ENCODE assay signal across 2 worm cellular contexts in the genomic region with DNA sequence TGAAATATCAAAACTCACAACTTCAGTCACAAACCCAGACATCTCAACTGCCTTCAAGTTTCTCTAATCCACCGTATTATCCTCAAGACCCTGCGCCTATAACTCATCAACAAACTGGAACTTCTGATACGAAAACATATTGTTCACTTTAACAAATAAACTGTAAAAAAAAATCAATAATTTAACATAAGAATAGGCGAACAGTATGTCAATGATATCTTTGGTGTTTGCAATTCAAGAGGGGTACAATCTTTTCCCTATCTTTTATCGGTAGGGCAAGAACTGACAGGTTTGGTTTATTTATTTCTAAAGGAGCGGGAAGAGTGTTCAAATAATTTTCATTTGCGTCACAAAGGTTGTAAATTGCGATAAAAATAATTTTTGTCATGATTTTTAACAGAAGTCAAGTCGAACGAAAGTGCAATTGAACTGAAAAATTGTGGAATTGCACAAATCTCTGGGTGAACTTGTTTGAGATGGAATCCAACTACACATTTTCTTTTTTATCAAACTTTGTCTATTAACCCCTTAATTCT.
A peak's percentile ranks its signal among the peaks of the same experiment; 100 is the strongest.
TF ChIP-seq lines count a peak whose summit lies in the region.

No protein-coding gene starts in this region.

TF ChIP-seq in whole organism, L1 larva, 84 proteins besides CTCF, POLR2A, EP300 and RAD21 (continued from another document):
- TF ChIP-seq nhr-71 (tag; optimal IDR thresholded peaks at IDR 0.05; lab: Kevin White, UChicago) (peak; percentile 98), jun-1 (tag; optimal IDR thresholded peaks at IDR 0.05; lab: Kevin White, UChicago) (peak; percentile 99), unc-130 (tag; optimal IDR thresholded peaks at IDR 0.05; lab: Kevin White, UChicago) (no peak), aly-2 (tag; optimal IDR thresholded peaks at IDR 0.05; lab: Kevin White, UChicago) (peak; percentile 99), nhr-84 (tag; optimal IDR thresholded peaks at IDR 0.05; lab: Kevin White, UChicago) (peak; percentile 97), sup-37 (GFP tag; optimal IDR thresholded peaks at IDR 0.05; lab: Kevin White, UChicago) (peak; percentile 88), swsn-7 (tag; optimal IDR thresholded peaks at IDR 0.05; lab: Kevin White, UChicago) (peak; percentile 98), ceh-88 (GFP tag; IDR thresholded peaks at IDR 0.05; lab: Robert Waterston, UW) (peak; percentile 94), Y116A8C.19 (tag; optimal IDR thresholded peaks at IDR 0.05; lab: Kevin White, UChicago; ENCODE audit: borderline replicate concordance) (no peak), efl-1 (optimal IDR thresholded peaks at IDR 0.05; lab: Kevin White, UChicago) (peak; percentile 80 to 83), efl-1 (GFP tag; optimal IDR thresholded peaks at IDR 0.05 in 1 of 2; lab: Kevin White, UChicago) (peak; percentile 52 to 96), zag-1 (tag; optimal IDR thresholded peaks at IDR 0.05; lab: Kevin White, UChicago) (peak; percentile 84), dsc-1 (tag; optimal IDR thresholded peaks at IDR 0.05; lab: Kevin White, UChicago) (peak; percentile 100), pqm-1 (tag; optimal IDR thresholded peaks at IDR 0.05; lab: Kevin White, UChicago) (peak; percentile 89), unc-98 (GFP tag; IDR thresholded peaks at IDR 0.05; lab: Robert Waterston, UW) (peak; percentile 68), ceh-8 (GFP tag; optimal IDR thresholded peaks at IDR 0.05; lab: Kevin White, UChicago) (peak; percentile 96), F16B12.6 (tag; optimal IDR thresholded peaks at IDR 0.05; lab: Kevin White, UChicago) (no peak), grh-1 (GFP tag; IDR thresholded peaks at IDR 0.05; lab: Robert Waterston, UW) (peak; percentile 92), C34B4.2 (tag; optimal IDR thresholded peaks at IDR 0.05; lab: Kevin White, UChicago) (no peak), aha-1 (tag; optimal IDR thresholded peaks at IDR 0.05; lab: Kevin White, UChicago) (peak; percentile 92), C16A3.4 (tag; optimal IDR thresholded peaks at IDR 0.05; lab: Kevin White, UChicago) (peak; percentile 99), ets-5 (GFP tag; IDR thresholded peaks at IDR 0.05; lab: Robert Waterston, UW) (no peak), ztf-11 (tag; optimal IDR thresholded peaks at IDR 0.05; lab: Kevin White, UChicago) (peak; percentile 49 to 89), nhr-19 (GFP tag; conservative IDR thresholded peaks at IDR 0.05; lab: Robert Waterston, UW) (peak; percentile 97), fkh-8 (tag; optimal IDR thresholded peaks at IDR 0.05; lab: Kevin White, UChicago) (peak; percentile 94), nhr-85 (tag; lab: Kevin White, UChicago) (peak; percentile 98), vab-15 (tag; optimal IDR thresholded peaks at IDR 0.05; lab: Kevin White, UChicago) (peak; percentile 4), zip-4 (GFP tag; optimal IDR thresholded peaks at IDR 0.05; lab: Kevin White, UChicago) (peak; percentile 94)

TF ChIP-seq in whole organism, young adult, 124 proteins besides CTCF, POLR2A, EP300 and RAD21 (continued from another document):
- TF ChIP-seq rpc-1 (optimal IDR thresholded peaks at IDR 0.05; lab: Kevin White, UChicago) (peak; percentile 15), rpc-1 (tag; optimal IDR thresholded peaks at IDR 0.05; lab: Kevin White, UChicago) (no peak), nhr-80 (tag; optimal IDR thresholded peaks at IDR 0.05; lab: Kevin White, UChicago) (peak; percentile 96), dpl-1 (GFP tag; optimal IDR thresholded peaks at IDR 0.05; lab: Kevin White, UChicago) (no peak), tbx-9 (tag; optimal IDR thresholded peaks at IDR 0.05; lab: Kevin White, UChicago; ENCODE audit: borderline replicate concordance) (no peak), nhr-120 (GFP tag; IDR thresholded peaks at IDR 0.05; lab: Robert Waterston, UW) (no peak), Y56A3A.18 (GFP tag; IDR thresholded peaks at IDR 0.05; lab: Robert Waterston, UW) (peak; percentile 98), lsy-27 (tag; optimal IDR thresholded peaks at IDR 0.05; lab: Kevin White, UChicago; ENCODE audit: borderline replicate concordance, insufficient read depth) (no peak), ztf-28 (GFP tag; IDR thresholded peaks at IDR 0.05; lab: Robert Waterston, UW) (no peak), attf-6 (GFP tag; IDR thresholded peaks at IDR 0.05; lab: Robert Waterston, UW) (no peak), ccch-3 (GFP tag; optimal IDR thresholded peaks at IDR 0.05; lab: Kevin White, UChicago) (peak; percentile 86), rec-8 (tag; optimal IDR thresholded peaks at IDR 0.05; lab: Kevin White, UChicago) (peak in 1 of 2 experiments; percentile 47), pbrm-1 (GFP tag; IDR thresholded peaks at IDR 0.05; lab: Robert Waterston, UW) (peak; percentile 90), nfyb-1 (GFP tag; IDR thresholded peaks at IDR 0.05; lab: Robert Waterston, UW) (peak; percentile 95), F33H1.4 (GFP tag; IDR thresholded peaks at IDR 0.05; lab: Robert Waterston, UW) (no peak), ZK185.1 (tag; optimal IDR thresholded peaks at IDR 0.05; lab: Kevin White, UChicago; ENCODE audit: poor library complexity, severe bottlenecking) (peak; percentile 99), madf-8 (GFP tag; conservative IDR thresholded peaks at IDR 0.05; lab: Robert Waterston, UW) (no peak), tlf-1 (GFP tag; optimal IDR thresholded peaks at IDR 0.05; lab: Kevin White, UChicago) (peak; percentile 97), cebp-2 (GFP tag; IDR thresholded peaks at IDR 0.05; lab: Robert Waterston, UW) (peak; percentile 93; the same call in 1 of the 2 replicates), fkh-3 (tag; optimal IDR thresholded peaks at IDR 0.05; lab: Kevin White, UChicago) (no peak), Y79H2A.3 (GFP tag; conservative IDR thresholded peaks at IDR 0.05; lab: Robert Waterston, UW) (no peak), Y67H2A.10 (GFP tag; conservative IDR thresholded peaks at IDR 0.05; lab: Robert Waterston, UW) (no peak), hsf-1 (GFP tag; IDR thresholded peaks at IDR 0.05; lab: Robert Waterston, UW) (0 out of 2 replicates have a peak, but pooled peaks have one; percentile 20), zim-3 (tag; optimal IDR thresholded peaks at IDR 0.05; lab: Kevin White, UChicago) (peak; percentile 23)
TF ChIP-seq in whole organism, young adult: peak in this region for 82.
